Worm (Caenorhabditis elegans) whole organism, L1 larva: ENCODE measurements around the gene sdc-3.
A peak's percentile ranks its signal among the peaks of the same experiment; 100 is the strongest.

Source experiments
- C16A3.4 ChIP-seq: fragments of 150-350 bp; optimal IDR thresholded peaks from 2 replicates; lab custom pipeline; 2014; ENCODE audit warnings: missing biosample characterization, missing genetic modification characterization
- C34B4.2 ChIP-seq: sonication (generic microtip); optimal IDR thresholded peaks from 2 replicates; lab custom pipeline; 2017; ENCODE audit warnings: mild to moderate bottlenecking, missing genetic modification characterization, missing compliant biosample characterization
- aha-1 ChIP-seq: fragments of 150-350 bp; optimal IDR thresholded peaks from 2 replicates; lab custom pipeline; 2014; ENCODE audit warnings: missing biosample characterization, missing genetic modification characterization
- alr-1 ChIP-seq: fragments of 200-800 bp; sonication (Bioruptor generic); optimal IDR thresholded peaks from 2 replicates; lab custom pipeline; 2018; ENCODE audit warnings: borderline replicate concordance, mild to moderate bottlenecking, missing genetic modification characterization, missing compliant biosample characterization
- blmp-1 ChIP-seq: fragments of 150-350 bp; optimal IDR thresholded peaks from 2 replicates; lab custom pipeline; 2014; ENCODE audit warnings: missing biosample characterization, missing genetic modification characterization
- ceh-63 ChIP-seq: fragments of 200-800 bp; sonication (Bioruptor generic); optimal IDR thresholded peaks from 2 replicates; lab custom pipeline; 2018; ENCODE audit warnings: mild to moderate bottlenecking, missing genetic modification characterization, missing compliant biosample characterization
- ceh-82 ChIP-seq, 3 experiments: fragments of 150-350 bp in 1 of 3; sonication (generic microtip) in 2 of 3; optimal IDR thresholded peaks; 2 replicates each; lab custom pipeline; 2014 to 2017; ENCODE audit warnings: missing biosample characterization in 3 of 3, missing genetic modification characterization in 3 of 3
- ceh-88 ChIP-seq: fragments of 200-800 bp; sonication (Bioruptor generic); IDR thresholded peaks from 2 replicates; pipeline ENCODE4 v1.3.6; 2022; ENCODE audit warnings: missing genetic modification characterization, missing compliant biosample characterization
- ceh-90 ChIP-seq: sonication (generic microtip); optimal IDR thresholded peaks from 2 replicates; lab custom pipeline; 2016; ENCODE audit warnings: missing genetic modification characterization, missing compliant biosample characterization
- dpl-1 ChIP-seq, 3 experiments: fragments of 150-350 bp in 2 of 3; sonication (generic microtip) in 1 of 3; optimal IDR thresholded peaks; 2 replicates each; lab custom pipeline; 2014 to 2017; ENCODE audit warnings: missing biosample characterization in 3 of 3, missing genetic modification characterization in 3 of 3, missing genetic modification reagents in 3 of 3
- dsc-1 ChIP-seq: sonication (generic microtip); optimal IDR thresholded peaks from 2 replicates; lab custom pipeline; 2016; ENCODE audit warnings: mild to moderate bottlenecking, missing genetic modification characterization, missing compliant biosample characterization
- efl-1 ChIP-seq, 4 experiments: fragments of 150-350 bp; optimal IDR thresholded peaks in 3 of 4; peaks in 1 of 4; 1 replicate in 1 of 4; 2 replicates in 3 of 4; lab custom pipeline; 2014; ENCODE audit warnings: missing biosample characterization in 2 of 4, missing genetic modification characterization in 2 of 4, missing genetic modification reagents in 2 of 4
- elt-2 ChIP-seq: sonication (generic microtip); optimal IDR thresholded peaks from 2 replicates; lab custom pipeline; 2016; ENCODE audit warnings: missing genetic modification characterization, mild to moderate bottlenecking, inconsistent platforms, missing compliant biosample characterization, missing genetic modification reagents
- ets-5 ChIP-seq: fragments of 200-800 bp; sonication (Bioruptor generic); IDR thresholded peaks from 2 replicates; pipeline ENCODE4 v1.3.6; 2022; ENCODE audit warnings: missing genetic modification characterization, missing compliant biosample characterization
- fkh-10 ChIP-seq: sonication (generic microtip); optimal IDR thresholded peaks from 2 replicates; lab custom pipeline; 2017; ENCODE audit warnings: missing biosample characterization, missing genetic modification reagents, missing genetic modification characterization
- fkh-8 ChIP-seq: sonication (generic microtip); optimal IDR thresholded peaks from 2 replicates; lab custom pipeline; 2016; ENCODE audit warnings: mild to moderate bottlenecking, missing genetic modification characterization, missing compliant biosample characterization
- grh-1 ChIP-seq: fragments of 200-800 bp; sonication (Bioruptor generic); IDR thresholded peaks from 2 replicates; pipeline ENCODE4 v1.3.6; 2022; ENCODE audit warnings: missing genetic modification reagents, missing genetic modification characterization, missing compliant biosample characterization
- hlh-17 ChIP-seq: fragments of 200-800 bp; sonication (Bioruptor generic); optimal IDR thresholded peaks from 2 replicates; lab custom pipeline; 2018; ENCODE audit warnings: missing genetic modification characterization, mild to moderate bottlenecking, missing compliant biosample characterization, moderate library complexity, borderline replicate concordance
- hpl-2 ChIP-seq: fragments of 150-350 bp; optimal IDR thresholded peaks from 2 replicates; lab custom pipeline; 2014; ENCODE audit warnings: missing biosample characterization, missing genetic modification reagents, missing genetic modification characterization
- isw-1 ChIP-seq: fragments of 200-800 bp; sonication (Bioruptor generic); IDR thresholded peaks from 2 replicates; pipeline ENCODE4 v1.3.6; 2022; ENCODE audit warnings: missing genetic modification characterization, missing compliant biosample characterization
- lin-13 ChIP-seq: fragments of 150-350 bp; optimal IDR thresholded peaks from 2 replicates; lab custom pipeline; 2014; ENCODE audit warnings: missing biosample characterization, missing genetic modification reagents, missing genetic modification characterization
- lin-15B ChIP-seq: fragments of 150-350 bp; sonication (generic microtip); optimal IDR thresholded peaks from 3 replicates; lab custom pipeline; 2014; ENCODE audit warnings: missing biosample characterization, missing genetic modification characterization
- lin-35 ChIP-seq, 2 experiments: fragments of 150-350 bp; optimal IDR thresholded peaks; 2 replicates each; lab custom pipeline; 2014; ENCODE audit warnings: missing biosample characterization in 2 of 2, missing genetic modification characterization in 2 of 2, missing genetic modification reagents in 2 of 2
- mdl-1 ChIP-seq, 2 experiments: fragments of 150-350 bp; optimal IDR thresholded peaks; 2 replicates each; lab custom pipeline; 2014 to 2017; ENCODE audit warnings: missing biosample characterization in 2 of 2, missing genetic modification characterization in 2 of 2, inconsistent platforms in 1 of 2
- mep-1 ChIP-seq: fragments of 150-350 bp; optimal IDR thresholded peaks from 2 replicates; lab custom pipeline; 2014; ENCODE audit warnings: missing biosample characterization, missing genetic modification characterization
- nhr-12 ChIP-seq: sonication (generic microtip); optimal IDR thresholded peaks from 2 replicates; lab custom pipeline; 2017; ENCODE audit warnings: missing biosample characterization, missing genetic modification characterization
- nhr-19 ChIP-seq: fragments of 200-800 bp; sonication (Bioruptor generic); conservative IDR thresholded peaks from 2 replicates; pipeline ENCODE4 v1.3.6; 2022; ENCODE audit warnings: missing genetic modification characterization, missing compliant biosample characterization
- nhr-20 ChIP-seq: sonication (generic microtip); optimal IDR thresholded peaks from 2 replicates; lab custom pipeline; 2016; ENCODE audit warnings: mild to moderate bottlenecking, missing genetic modification characterization, missing compliant biosample characterization
- nhr-237 ChIP-seq: fragments of 150-350 bp; optimal IDR thresholded peaks from 2 replicates; lab custom pipeline; 2014; ENCODE audit warnings: missing biosample characterization, missing genetic modification characterization
- nhr-47 ChIP-seq: sonication (generic microtip); optimal IDR thresholded peaks from 2 replicates; lab custom pipeline; 2016; ENCODE audit warnings: mild to moderate bottlenecking, missing genetic modification characterization, moderate library complexity, missing compliant biosample characterization
- nhr-71 ChIP-seq: sonication (generic microtip); optimal IDR thresholded peaks from 2 replicates; lab custom pipeline; 2016; ENCODE audit warnings: mild to moderate bottlenecking, missing genetic modification characterization, moderate library complexity, missing compliant biosample characterization
- nhr-84 ChIP-seq: sonication (generic microtip); optimal IDR thresholded peaks from 2 replicates; lab custom pipeline; 2017; ENCODE audit warnings: missing biosample characterization, missing genetic modification characterization
- nhr-85 ChIP-seq: sonication (generic microtip); peaks from one replicate; lab custom pipeline; 2016; ENCODE audit warnings: missing genetic modification characterization, inconsistent platforms, missing compliant biosample characterization
- nhr-90 ChIP-seq: sonication (generic microtip); optimal IDR thresholded peaks from 2 replicates; lab custom pipeline; 2016; ENCODE audit warnings: mild to moderate bottlenecking, missing genetic modification characterization, missing compliant biosample characterization; ENCODE audit not compliant: poor library complexity
- rnt-1 ChIP-seq: sonication (generic microtip); optimal IDR thresholded peaks from 2 replicates; lab custom pipeline; 2016; ENCODE audit warnings: mild to moderate bottlenecking, missing genetic modification characterization, moderate library complexity, missing compliant biosample characterization
- snpc-4 ChIP-seq: fragments of 150-350 bp; optimal IDR thresholded peaks from 2 replicates; lab custom pipeline; 2014; ENCODE audit warnings: missing biosample characterization, missing genetic modification characterization
- snu-23 ChIP-seq: sonication (generic microtip); optimal IDR thresholded peaks from 2 replicates; lab custom pipeline; 2016; ENCODE audit warnings: missing genetic modification characterization, missing compliant biosample characterization
- sox-4 ChIP-seq: sonication (generic microtip); optimal IDR thresholded peaks from 2 replicates; lab custom pipeline; 2016; ENCODE audit warnings: missing genetic modification characterization, missing compliant biosample characterization
- sptf-1 ChIP-seq: fragments of 150-350 bp; optimal IDR thresholded peaks from 2 replicates; lab custom pipeline; 2014; ENCODE audit warnings: missing biosample characterization, missing genetic modification characterization
- sup-37 ChIP-seq: fragments of 200-800 bp; sonication (Bioruptor generic); optimal IDR thresholded peaks from 2 replicates; lab custom pipeline; 2018; ENCODE audit warnings: mild to moderate bottlenecking, missing genetic modification characterization, missing compliant biosample characterization
- tbx-2 ChIP-seq: sonication (generic microtip); optimal IDR thresholded peaks from 2 replicates; lab custom pipeline; 2016; ENCODE audit warnings: missing genetic modification characterization, missing compliant biosample characterization
- unc-130 ChIP-seq: fragments of 150-350 bp; optimal IDR thresholded peaks from 2 replicates; lab custom pipeline; 2017; ENCODE audit warnings: missing biosample characterization, missing genetic modification characterization, inconsistent platforms
- unc-30 ChIP-seq: sonication (generic microtip); optimal IDR thresholded peaks from 2 replicates; lab custom pipeline; 2017; ENCODE audit warnings: missing biosample characterization, missing genetic modification characterization
- unc-98 ChIP-seq: fragments of 200-800 bp; sonication (Bioruptor generic); IDR thresholded peaks from 2 replicates; pipeline ENCODE4 v1.3.6; 2022; ENCODE audit warnings: missing genetic modification characterization, missing compliant biosample characterization
- xbp-1 ChIP-seq: sonication (generic microtip); optimal IDR thresholded peaks from 2 replicates; lab custom pipeline; 2016; ENCODE audit warnings: missing genetic modification characterization, missing compliant biosample characterization
- ztf-11 ChIP-seq, 2 experiments: sonication (generic microtip); optimal IDR thresholded peaks; 2 replicates each; lab custom pipeline; 2016 to 2017; ENCODE audit warnings: missing genetic modification characterization in 2 of 2, missing biosample characterization in 1 of 2, missing compliant biosample characterization in 1 of 2

sdc-3 gene

DNA sequence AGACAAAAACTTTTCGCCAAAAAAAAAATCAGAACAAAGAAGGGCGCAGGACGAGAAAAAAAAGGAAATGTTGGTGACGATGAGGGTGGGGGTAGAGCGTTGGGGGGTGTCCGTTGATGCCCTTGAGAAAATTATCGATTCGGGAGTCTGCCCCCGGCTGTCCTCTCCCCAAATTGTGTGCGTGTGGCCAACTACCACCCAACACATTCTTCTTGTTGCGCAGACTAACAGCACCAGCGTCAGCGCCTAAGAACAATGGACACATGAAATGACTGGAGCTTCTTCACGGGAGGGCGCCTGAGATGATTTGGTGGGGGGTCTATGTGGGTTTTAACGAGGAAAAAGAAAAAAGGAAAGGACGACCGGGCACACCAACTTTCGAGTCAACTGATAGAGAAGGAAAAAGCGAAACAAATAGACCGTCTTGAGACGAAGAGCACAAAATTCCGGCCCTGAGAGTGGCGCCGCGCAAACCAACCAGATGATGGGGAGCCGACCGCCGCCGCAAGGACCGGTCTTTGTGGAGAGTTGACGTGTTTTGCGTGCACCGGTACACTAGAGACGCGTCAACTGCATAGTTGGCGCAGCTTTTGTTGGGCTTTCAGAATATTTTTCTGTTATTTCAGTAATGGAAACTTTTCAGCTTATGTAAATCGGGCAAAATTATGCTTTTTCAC is 17.2 kb upstream of the sdc-3 start, which contains the start of gene C25D7.9 (continued):
- TF ChIP-seq fkh-10 (GFP tag; lab: Kevin White, UChicago) (no peak), dpl-1 (GFP tag; optimal IDR thresholded peaks at IDR 0.05; lab: Kevin White, UChicago) (peak; percentile 17 to 52 (median 45)), alr-1 (tag; lab: Kevin White, UChicago) (no peak), nhr-85 (tag; lab: Kevin White, UChicago) (peak; percentile 70), isw-1 (GFP tag; lab: Robert Waterston, UW) (0 out of 2 replicates have a peak, but pooled peaks have one; percentile 2), hpl-2 (GFP tag; lab: Kevin White, UChicago) (no peak), mep-1 (tag; lab: Kevin White, UChicago) (peak; percentile 18), ceh-63 (GFP tag; lab: Kevin White, UChicago) (no peak), nhr-19 (GFP tag; lab: Robert Waterston, UW) (peak; percentile 24; the same call in 1 of the 2 replicates), ceh-90 (tag; lab: Kevin White, UChicago) (no peak), C16A3.4 (tag; lab: Kevin White, UChicago) (peak; percentile 25), ztf-11 (tag; optimal IDR thresholded peaks at IDR 0.05; lab: Kevin White, UChicago) (no peak), nhr-71 (peak; percentile 48), elt-2 (tag; lab: Kevin White, UChicago) (no peak), snpc-4 (tag; lab: Kevin White, UChicago) (no peak), C34B4.2 (tag; lab: Kevin White, UChicago) (no peak), dsc-1 (tag; lab: Kevin White, UChicago) (peak; percentile 2), ceh-88 (GFP tag; lab: Robert Waterston, UW) (no peak), unc-130 (no peak), hlh-17 (no peak), xbp-1 (tag; lab: Kevin White, UChicago) (peak; percentile 28), ets-5 (GFP tag; lab: Robert Waterston, UW) (no peak), nhr-47 (tag; lab: Kevin White, UChicago) (no peak), rnt-1 (tag; lab: Kevin White, UChicago) (peak; percentile 72), lin-13 (GFP tag; lab: Kevin White, UChicago) (peak; percentile 32), sptf-1 (tag; lab: Kevin White, UChicago) (no peak), sox-4 (tag; lab: Kevin White, UChicago) (no peak), fkh-8 (tag; lab: Kevin White, UChicago) (peak; percentile 35), grh-1 (GFP tag; lab: Robert Waterston, UW) (peak; percentile 51)

DNA sequence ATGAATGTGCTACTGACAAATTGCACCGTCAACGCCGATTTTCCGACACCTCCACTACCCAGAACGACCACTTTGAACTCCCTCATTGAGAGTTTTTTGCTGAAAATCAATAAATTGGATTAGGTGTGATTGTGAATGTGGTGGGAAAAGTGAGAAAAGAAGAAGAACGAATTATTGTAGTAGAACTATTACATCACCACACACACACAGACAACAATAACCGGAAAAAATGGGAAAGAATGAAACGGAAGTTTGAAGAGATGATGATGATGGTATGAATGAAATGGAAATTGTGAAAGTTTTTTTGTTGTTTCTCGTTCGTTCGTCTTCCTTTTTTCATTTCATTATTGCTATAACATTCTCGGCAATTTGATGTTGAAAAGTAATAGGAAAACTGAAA is 16.0 kb upstream of the sdc-3 start, which contains the start of gene rap-2:
Gene rap-2 (minus strand): TSS at position 101 of the 400 bp plus-strand sequence.
- TF ChIP-seq ceh-82 (tag; optimal IDR thresholded peaks at IDR 0.05; lab: Kevin White, UChicago) (no peak), isw-1 (GFP tag; lab: Robert Waterston, UW) (no peak), nhr-12 (tag; lab: Kevin White, UChicago) (no peak), nhr-84 (tag; lab: Kevin White, UChicago) (no peak), blmp-1 (peak; percentile 54), dsc-1 (tag; lab: Kevin White, UChicago) (no peak)
- TF ChIP-seq, all 84 proteins: peak for 1

DNA sequence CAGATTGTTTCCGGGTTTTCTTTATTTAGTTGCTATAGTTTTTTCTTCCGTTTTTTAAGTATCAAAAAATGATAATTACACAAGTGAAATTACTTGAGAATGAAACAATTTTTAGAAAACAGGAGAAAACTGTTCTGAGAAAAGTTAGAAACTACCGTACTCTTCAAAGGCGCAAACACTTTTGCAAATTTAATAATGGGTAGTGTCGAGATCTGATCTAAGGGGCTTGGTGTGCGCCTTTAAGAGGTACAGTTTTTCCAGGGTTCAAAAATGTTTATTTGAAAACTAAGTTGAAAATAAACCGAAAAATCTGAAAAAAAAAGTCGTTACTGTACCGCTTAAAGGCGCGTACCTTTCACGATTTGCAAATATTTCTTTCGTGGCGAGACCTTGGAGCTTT is 12.6 kb upstream of the sdc-3 start:
- TF ChIP-seq unc-30 (tag; lab: Kevin White, UChicago), result no peak
- TF ChIP-seq fkh-8 (tag; lab: Kevin White, UChicago), result no peak
- no peak for TF ChIP-seq ceh-63 (GFP tag; lab: Kevin White, UChicago)
- no peak for TF ChIP-seq nhr-20
- TF ChIP-seq nhr-90, result no peak
- TF ChIP-seq ztf-11 (tag; optimal IDR thresholded peaks at IDR 0.05; lab: Kevin White, UChicago), result no peak
- no peak for TF ChIP-seq aha-1 (tag; lab: Kevin White, UChicago)
- no peak for TF ChIP-seq unc-98 (GFP tag; lab: Robert Waterston, UW)
- no peak for TF ChIP-seq nhr-237 (tag; lab: Kevin White, UChicago)
- TF ChIP-seq tbx-2 (tag; lab: Kevin White, UChicago), result no peak
- TF ChIP-seq lin-35 (GFP tag; optimal IDR thresholded peaks at IDR 0.05; lab: Kevin White, UChicago), result no peak
- TF ChIP-seq snu-23 (GFP tag; lab: Kevin White, UChicago), result no peak
- TF ChIP-seq ceh-90 (tag; lab: Kevin White, UChicago), result no peak
- TF ChIP-seq mdl-1 (tag; optimal IDR thresholded peaks at IDR 0.05; lab: Kevin White, UChicago), result no peak
- no peak for TF ChIP-seq efl-1 (optimal IDR thresholded peaks at IDR 0.05; lab: Kevin White, UChicago)
- no peak for TF ChIP-seq efl-1 (GFP tag; optimal IDR thresholded peaks at IDR 0.05 in 1 of 2; lab: Kevin White, UChicago)
- no peak for TF ChIP-seq elt-2 (tag; lab: Kevin White, UChicago)
- TF ChIP-seq lin-15B (tag; lab: Kevin White, UChicago), result no peak
- no peak for TF ChIP-seq sup-37 (GFP tag; lab: Kevin White, UChicago)
- TF ChIP-seq xbp-1 (tag; lab: Kevin White, UChicago), result no peak
- TF ChIP-seq, all 84 proteins: peak for 0
